Worm (Caenorhabditis elegans): ENCODE data around the gene Y47D7A.3.

The Y47D7A.3 gene

DNA sequence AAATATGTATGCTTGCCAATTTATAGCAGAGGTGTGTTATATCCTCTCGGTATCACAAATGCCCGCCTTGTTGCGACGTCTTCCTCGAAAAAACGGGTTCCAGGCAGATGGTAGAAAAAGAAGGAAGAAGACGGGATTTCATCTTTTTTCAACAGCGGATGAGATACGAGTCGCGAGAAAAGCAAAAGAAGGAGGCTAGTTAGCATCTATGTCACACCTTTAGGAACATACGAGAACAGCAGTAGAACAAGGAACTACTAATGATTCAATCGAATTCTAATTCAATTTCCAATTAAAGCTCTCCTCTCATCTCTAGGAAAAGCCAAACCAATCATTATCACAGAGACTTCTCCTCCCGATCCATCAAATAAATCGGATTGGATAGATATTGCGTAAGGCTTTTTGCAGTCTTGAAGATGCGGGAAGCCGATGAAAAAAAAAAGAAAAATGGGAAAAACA, 3.9 kb downstream of the Y47D7A.3 start, which contains the start of gene grl-5:
grl-5 (minus strand) TSS at position 51 of the 459 bp plus-strand sequence.
- TF ChIP-seq ceh-16 (tag; optimal IDR thresholded peaks at IDR 0.05) (no peak), nhr-43 (tag; optimal IDR thresholded peaks at IDR 0.05; ENCODE audit: poor library complexity, severe bottlenecking) (peak; percentile 18), unc-39 (tag; optimal IDR thresholded peaks at IDR 0.05) (no peak), aly-2 (tag; optimal IDR thresholded peaks at IDR 0.05) (no peak), unc-62 (GFP tag; optimal IDR thresholded peaks at IDR 0.05) (no peak)

DNA sequence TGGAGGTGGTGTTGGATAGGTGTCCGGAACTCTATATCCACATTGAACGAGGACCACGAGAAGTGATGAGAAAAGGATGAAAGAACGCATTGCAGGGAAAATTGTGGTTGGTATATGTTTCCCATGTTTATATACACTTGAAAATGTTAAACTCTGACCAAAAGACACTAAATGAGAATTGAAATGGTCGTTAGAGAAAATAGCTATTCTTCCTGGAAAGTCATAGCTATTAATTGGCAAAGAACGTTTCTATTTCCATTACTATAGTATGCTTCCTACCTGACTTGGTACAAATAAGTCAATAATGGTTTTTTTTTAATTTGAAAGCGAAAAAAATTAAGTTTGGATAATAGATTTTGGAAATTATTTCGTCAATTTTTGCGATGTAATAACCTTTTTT, 6.0 kb downstream of the Y47D7A.3 start, which contains the start of gene Y47D7A.18:
Y47D7A.18 (minus strand) TSS at position 101 of the 400 bp plus-strand sequence.
- no peak for TF ChIP-seq sea-2 (GFP tag; optimal IDR thresholded peaks at IDR 0.05)
- TF ChIP-seq ZK546.5 (tag; optimal IDR thresholded peaks at IDR 0.05), result no peak
- TF ChIP-seq nhr-67 (tag; optimal IDR thresholded peaks at IDR 0.05), result no peak
- TF ChIP-seq ceh-82 (tag; optimal IDR thresholded peaks at IDR 0.05), result no peak
- no peak for TF ChIP-seq pha-4 (tag; optimal IDR thresholded peaks at IDR 0.05)
- TF ChIP-seq nhr-77 (tag; optimal IDR thresholded peaks at IDR 0.05), result no peak
- TF ChIP-seq mdl-1 (tag; optimal IDR thresholded peaks at IDR 0.05), result no peak
- TF ChIP-seq nhr-23 (tag; optimal IDR thresholded peaks at IDR 0.05), result no peak
- no peak for TF ChIP-seq ama-1 (optimal IDR thresholded peaks at IDR 0.05)
- no peak for TF ChIP-seq lsy-12 (tag; optimal IDR thresholded peaks at IDR 0.05)
- TF ChIP-seq elt-2 (tag; optimal IDR thresholded peaks at IDR 0.05), result no peak
- no peak for TF ChIP-seq nhr-76 (tag; optimal IDR thresholded peaks at IDR 0.05)
- no peak for TF ChIP-seq ztf-11 (tag; optimal IDR thresholded peaks at IDR 0.05)
- TF ChIP-seq unc-39 (tag; optimal IDR thresholded peaks at IDR 0.05), result no peak
- TF ChIP-seq eor-1 (tag; optimal IDR thresholded peaks at IDR 0.05), result no peak
- no peak for TF ChIP-seq nfya-1 (tag; optimal IDR thresholded peaks at IDR 0.05; ENCODE audit: insufficient read depth)

- TF ChIP-seq elt-1 (tag; optimal IDR thresholded peaks at IDR 0.05) (no peak), sea-2 (GFP tag; optimal IDR thresholded peaks at IDR 0.05) (no peak), jun-1 (tag; optimal IDR thresholded peaks at IDR 0.05) (no peak), daf-12 (tag; optimal IDR thresholded peaks at IDR 0.05) (no peak), elt-3 (tag; optimal IDR thresholded peaks at IDR 0.05) (no peak), pqm-1 (tag; optimal IDR thresholded peaks at IDR 0.05) (no peak), ceh-9 (tag; optimal IDR thresholded peaks at IDR 0.05) (no peak)
These were observed 7.4 kb downstream of the Y47D7A.3 start, which contains the start of gene Y47D7A.6 for ce11 chrV:4418116-4418515. Y47D7A.6 (minus strand) TSS chrV:4418216.

DNA sequence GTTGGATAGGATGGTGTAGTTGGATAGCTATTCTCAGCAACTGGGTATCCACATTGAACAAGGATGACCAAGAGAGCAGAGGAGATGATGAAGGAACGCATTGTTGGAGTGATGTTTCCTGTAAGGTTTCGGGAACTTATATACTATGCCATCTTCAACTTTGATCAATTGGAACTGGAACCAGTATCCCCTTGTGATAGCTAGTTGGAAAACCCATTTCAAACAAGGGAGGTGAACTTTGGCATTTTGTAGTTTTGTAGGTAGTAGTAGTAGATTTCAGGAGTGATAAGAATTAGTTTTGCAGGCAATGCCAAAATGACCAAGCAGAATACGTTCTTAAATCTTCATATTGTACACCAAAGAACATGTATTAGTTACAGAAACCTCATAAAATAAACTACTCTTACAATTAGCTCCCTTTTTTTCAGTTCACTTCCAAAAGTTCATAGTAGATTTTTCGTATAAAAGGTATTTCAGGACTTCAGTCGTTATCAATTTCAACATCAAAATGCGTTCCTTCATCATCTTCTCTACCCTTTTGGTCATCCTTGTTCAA, 9.1 kb downstream of the Y47D7A.3 start, which contains the start of the genes Y47D7A.7 and Y47D7A.2:
Y47D7A.7 (minus strand) TSS at position 101 of the 556 bp plus-strand sequence.
Y47D7A.2 (plus strand) TSS at position 506 of the 556 bp plus-strand sequence.
- TF ChIP-seq ceh-16 (tag; optimal IDR thresholded peaks at IDR 0.05), result no peak
- TF ChIP-seq lin-15B (tag; optimal IDR thresholded peaks at IDR 0.05), result no peak
- no peak for TF ChIP-seq ztf-4 (tag; optimal IDR thresholded peaks at IDR 0.05)
- no peak for TF ChIP-seq hmg-11 (tag; optimal IDR thresholded peaks at IDR 0.05)
- no peak for TF ChIP-seq lsy-12 (tag; optimal IDR thresholded peaks at IDR 0.05)
- no peak for TF ChIP-seq eor-1 (tag; optimal IDR thresholded peaks at IDR 0.05)

ce11 chrV:4421475-4421874, 10.7 kb downstream of the Y47D7A.3 start, which contains the start of gene skr-14:
skr-14 (minus strand) TSS chrV:4421575.
- TF ChIP-seq jun-1 (tag; optimal IDR thresholded peaks at IDR 0.05), result no peak
- TF ChIP-seq unc-62 (GFP tag; optimal IDR thresholded peaks at IDR 0.05), result no peak
- no peak for TF ChIP-seq nhr-11 (tag; optimal IDR thresholded peaks at IDR 0.05)
- no peak for TF ChIP-seq unc-39 (tag; optimal IDR thresholded peaks at IDR 0.05)
- TF ChIP-seq nhr-28 (tag; optimal IDR thresholded peaks at IDR 0.05), result no peak
- TF ChIP-seq ceh-28 (tag; optimal IDR thresholded peaks at IDR 0.05), result no peak
- TF ChIP-seq elt-1 (tag; optimal IDR thresholded peaks at IDR 0.05), result no peak
- no peak for TF ChIP-seq lin-15B (tag; optimal IDR thresholded peaks at IDR 0.05)
- TF ChIP-seq mdl-1 (tag; optimal IDR thresholded peaks at IDR 0.05), result no peak
- no peak for TF ChIP-seq fkh-10 (GFP tag; optimal IDR thresholded peaks at IDR 0.05)
- TF ChIP-seq egl-27 (tag; optimal IDR thresholded peaks at IDR 0.05), result no peak
- TF ChIP-seq sea-2 (GFP tag; optimal IDR thresholded peaks at IDR 0.05), result no peak
- TF ChIP-seq zag-1 (tag; optimal IDR thresholded peaks at IDR 0.05), result no peak
- TF ChIP-seq egl-5 (tag; optimal IDR thresholded peaks at IDR 0.05), result no peak
- TF ChIP-seq skn-1 (tag; optimal IDR thresholded peaks at IDR 0.05), result no peak

Data from whole organism, L3 larva.